Fruit fly (Drosophila melanogaster): ENCODE measurements around the gene Rh7.

Rh7 gene

dm6 chr3L:12136630-12137029 lies 38.7 kb downstream of the Rh7 start, which contains the start of the genes CG5645 and Atg12 (continued):
- TF ChIP-seq Sox102F (GFP tag; optimal IDR thresholded peaks at IDR 0.05) (peak; percentile 63), pum (GFP tag; optimal IDR thresholded peaks at IDR 0.05) (no peak), CG34422 (GFP tag; IDR thresholded peaks at IDR 0.05) (peak; percentile 56; the same call in 2 of the 3 replicates), insv (GFP tag; optimal IDR thresholded peaks at IDR 0.05) (no peak), jumu (GFP tag; optimal IDR thresholded peaks at IDR 0.05) (no peak), cg (GFP tag; optimal IDR thresholded peaks at IDR 0.05) (no peak), pnt (GFP tag; optimal IDR thresholded peaks at IDR 0.05) (no peak), ato (GFP tag; IDR thresholded peaks at IDR 0.05; ENCODE audit: partially characterized antibody) (peak; percentile 17; the same call in 1 of the 2 replicates), Chrac-16 (GFP tag; optimal IDR thresholded peaks at IDR 0.05) (peak; percentile 45), Ssrp (tag; optimal IDR thresholded peaks at IDR 0.05) (no peak), al (GFP tag; IDR thresholded peaks at IDR 0.05) (peak; percentile 63), B-H1 (GFP tag; IDR thresholded peaks at IDR 0.05) (no peak), CG4424 (GFP tag; optimal IDR thresholded peaks at IDR 0.05) (peak; percentile 49), CG12104 (GFP tag; optimal IDR thresholded peaks at IDR 0.05) (peak; percentile 39), tna (GFP tag; IDR thresholded peaks at IDR 0.05; ENCODE audit: partially characterized antibody) (peak; percentile 67; the same call in 1 of the 2 replicates), CG8388 (GFP tag; optimal IDR thresholded peaks at IDR 0.05) (peak; percentile 64), HLH54F (GFP tag; optimal IDR thresholded peaks at IDR 0.05) (no peak), CG10565 (GFP tag; optimal IDR thresholded peaks at IDR 0.05) (no peak), inv (GFP tag; IDR thresholded peaks at IDR 0.05; ENCODE audit: partially characterized antibody) (peak; percentile 79), zfh2 (GFP tag; optimal IDR thresholded peaks at IDR 0.05) (peak; percentile 21), Hr51 (GFP tag; optimal IDR thresholded peaks at IDR 0.05) (peak in 1 of 2 experiments; percentile 39), Jarid2 (GFP tag; optimal IDR thresholded peaks at IDR 0.05) (no peak), fru (optimal IDR thresholded peaks at IDR 0.05) (no peak), ara (GFP tag; IDR thresholded peaks at IDR 0.05) (no peak; the same call in 1 of the 2 replicates), Hsf (GFP tag; optimal IDR thresholded peaks at IDR 0.05) (peak; percentile 4), gfzf (GFP tag; optimal IDR thresholded peaks at IDR 0.05) (peak; percentile 1), stc (GFP tag; IDR thresholded peaks at IDR 0.05) (no peak), MBD-R2 (GFP tag; IDR thresholded peaks at IDR 0.05) (peak; percentile 78), CG12391 (tag; optimal IDR thresholded peaks at IDR 0.05) (peak; percentile 78), CG11085 (GFP tag; IDR thresholded peaks at IDR 0.05) (no peak), ewg (GFP tag; optimal IDR thresholded peaks at IDR 0.05) (no peak), esg (GFP tag; conservative IDR thresholded peaks at IDR 0.05) (0 out of 2 replicates have a peak, but pooled peaks have one; percentile 19), CG10431 (GFP tag; optimal IDR thresholded peaks at IDR 0.05) (no peak), wdn (GFP tag; IDR thresholded peaks at IDR 0.05) (no peak), sr (GFP tag; IDR thresholded peaks at IDR 0.05) (no peak), ap (GFP tag; IDR thresholded peaks at IDR 0.05) (no peak), gce (GFP tag; IDR thresholded peaks at IDR 0.05) (no peak), run (tag; optimal IDR thresholded peaks at IDR 0.05) (no peak), CG6175 (GFP tag; IDR thresholded peaks at IDR 0.05) (no peak), Rfx (GFP tag; IDR thresholded peaks at IDR 0.05) (peak; percentile 69; the same call in 1 of the 2 replicates), luna (GFP tag; optimal IDR thresholded peaks at IDR 0.05) (no peak), CG10543 (GFP tag; optimal IDR thresholded peaks at IDR 0.05) (peak; percentile 71), disco-r (GFP tag; optimal IDR thresholded peaks at IDR 0.05) (no peak), nerfin-1 (tag; optimal IDR thresholded peaks at IDR 0.05) (peak; percentile 10), h (optimal IDR thresholded peaks at IDR 0.05) (no peak), Drgx (GFP tag; IDR thresholded peaks at IDR 0.05) (no peak), Hand (GFP tag; optimal IDR thresholded peaks at IDR 0.05) (no peak), CG6765 (GFP tag; optimal IDR thresholded peaks at IDR 0.05) (no peak), seq (GFP tag; IDR thresholded peaks at IDR 0.05) (0 out of 2 replicates have a peak, but pooled peaks have one; percentile 16), CG12155 (GFP tag; optimal IDR thresholded peaks at IDR 0.05) (peak; percentile 41), Fer2 (tag; optimal IDR thresholded peaks at IDR 0.05) (no peak), CG1647 (GFP tag; optimal IDR thresholded peaks at IDR 0.05) (no peak)

Measured in whole organism, embryonic.